Worm (Caenorhabditis elegans): ENCODE results near the gene rpl-10.

- no peak for TF ChIP-seq ref-1 (GFP tag; conservative IDR thresholded peaks at IDR 0.05)
- TF ChIP-seq cog-1 (tag; optimal IDR thresholded peaks at IDR 0.05): no peak
- TF ChIP-seq ztf-23 (GFP tag; IDR thresholded peaks at IDR 0.05): no peak
- TF ChIP-seq T22C8.4 (GFP tag; IDR thresholded peaks at IDR 0.05): no peak
Measured at ce11 chrII:8173449-8173848, 29.8 kb downstream of the rpl-10 start, which contains the start of the genes decr-1.3 and T05C12.1.
